Fruit fly (Drosophila melanogaster) S2 (cell line): ENCODE results near the gene CG14036.

Experiments
- CG8478 ChIP-seq: fragments of >200 bp; optimal IDR thresholded peaks from 2 replicates; lab custom pipeline; 2018
- CTCF ChIP-seq, 2 experiments: fragments of >200 bp; optimal IDR thresholded peaks; 2 replicates each; lab custom pipeline; 2018

DNA sequence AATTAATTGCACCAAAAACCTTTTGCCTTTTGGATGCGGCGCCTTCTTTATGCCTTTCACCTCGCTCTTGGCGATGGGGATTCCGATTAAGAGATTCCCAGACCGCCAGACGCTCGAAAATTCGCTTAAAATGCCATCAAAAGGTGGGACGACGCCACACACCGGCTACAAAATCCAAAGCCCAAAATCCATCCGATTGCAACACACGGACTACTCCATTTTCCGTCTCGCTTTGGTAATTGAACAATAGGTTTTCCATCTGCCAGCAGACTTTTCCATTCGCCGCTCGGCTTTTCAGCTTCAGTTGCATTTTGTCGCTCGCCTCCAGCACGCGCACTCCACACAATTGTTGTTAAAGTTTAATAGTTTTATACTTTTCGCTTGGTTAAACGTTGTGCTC, 5.7 kb upstream of the CG14036 start, which contains the start of gene qtc:
- TF ChIP-seq CTCF (optimal IDR thresholded peaks at IDR 0.05; lab: Kevin White, UChicago) (no peak), CG8478 (no peak)
